Fruit fly (Drosophila melanogaster): ENCODE results near the gene NijA.

dm6 chr3L:10675635-10676393 is 20.9 kb downstream of the NijA start:
- no peak for TF ChIP-seq CTCF (optimal IDR thresholded peaks at IDR 0.05)
- TF ChIP-seq CG8478 (optimal IDR thresholded peaks at IDR 0.05): no peak
